Fruit fly (Drosophila melanogaster) whole organism, adult: ENCODE measurements around the gene CG11085.

Source experiments
- CG11617 ChIP-seq: fragments of 200-800 bp; sonication (Bioruptor generic); optimal IDR thresholded peaks from 2 replicates; lab custom pipeline; 2017; ENCODE audit warnings: mild to moderate bottlenecking, missing biosample characterization, missing genetic modification reagents, missing genetic modification characterization
- CG12768 ChIP-seq: fragments of 200-800 bp; sonication (Bioruptor generic); optimal IDR thresholded peaks from 2 replicates; lab custom pipeline; 2017; ENCODE audit warnings: missing biosample characterization, missing genetic modification characterization, mild to moderate bottlenecking, moderate library complexity, missing genetic modification reagents
- CG14711 ChIP-seq: fragments of 200-800 bp; sonication (Bioruptor generic); optimal IDR thresholded peaks from 2 replicates; lab custom pipeline; 2018; ENCODE audit warnings: missing biosample characterization, mild to moderate bottlenecking, missing genetic modification characterization, moderate library complexity
- CG1620 ChIP-seq: fragments of 200-800 bp; sonication (Bioruptor generic); optimal IDR thresholded peaks from 2 replicates; lab custom pipeline; 2016; ENCODE audit warnings: missing biosample characterization, missing genetic modification characterization
- CG33017 ChIP-seq: fragments of 200-800 bp; sonication (Bioruptor generic); optimal IDR thresholded peaks from 2 replicates; lab custom pipeline; 2018; ENCODE audit warnings: missing biosample characterization, mild to moderate bottlenecking, missing genetic modification characterization, moderate library complexity
- CG5204 ChIP-seq: fragments of 200-800 bp; sonication (Bioruptor generic); optimal IDR thresholded peaks from 2 replicates; lab custom pipeline; 2016; ENCODE audit warnings: missing biosample characterization, missing genetic modification characterization
- CG7045 ChIP-seq: fragments of 200-800 bp; sonication (Bioruptor generic); optimal IDR thresholded peaks from 2 replicates; lab custom pipeline; 2017; ENCODE audit warnings: missing biosample characterization, mild to moderate bottlenecking, missing genetic modification characterization
- CG7101 ChIP-seq: fragments of 200-800 bp; sonication (Bioruptor generic); optimal IDR thresholded peaks from 2 replicates; lab custom pipeline; 2018; ENCODE audit warnings: missing biosample characterization, mild to moderate bottlenecking, missing genetic modification characterization, moderate library complexity
- Clk ChIP-seq: fragments of 200-800 bp; sonication (Bioruptor generic); optimal IDR thresholded peaks from 2 replicates; lab custom pipeline; 2017; ENCODE audit warnings: missing biosample characterization, missing genetic modification characterization
- Crg-1 ChIP-seq: fragments of 200-800 bp; sonication (Bioruptor generic); optimal IDR thresholded peaks from 2 replicates; lab custom pipeline; 2016; ENCODE audit warnings: missing biosample characterization, missing genetic modification characterization
- Hr96 ChIP-seq: fragments of 200-800 bp; sonication (Bioruptor generic); optimal IDR thresholded peaks from 2 replicates; lab custom pipeline; 2016; ENCODE audit warnings: missing biosample characterization, missing genetic modification characterization
- Mnt ChIP-seq: fragments of 200-800 bp; sonication (Bioruptor generic); optimal IDR thresholded peaks from 2 replicates; lab custom pipeline; 2016; ENCODE audit warnings: missing biosample characterization, mild to moderate bottlenecking, missing genetic modification characterization
- bab1 ChIP-seq: fragments of 200-800 bp; sonication (Bioruptor generic); optimal IDR thresholded peaks from 3 replicates; lab custom pipeline; 2019; ENCODE audit warnings: missing biosample characterization, mild to moderate bottlenecking, missing genetic modification characterization, moderate library complexity
- cic ChIP-seq: fragments of 200-800 bp; sonication (Bioruptor generic); optimal IDR thresholded peaks from 2 replicates; lab custom pipeline; 2017; ENCODE audit warnings: missing biosample characterization, mild to moderate bottlenecking, missing genetic modification characterization, moderate library complexity
- cnc ChIP-seq, 2 experiments: fragments of >200 bp; optimal IDR thresholded peaks; 2 replicates each; lab custom pipeline; 2017
- kay ChIP-seq: fragments of 200-800 bp; sonication (Bioruptor generic); peaks from one replicate; lab custom pipeline; 2016; ENCODE audit warnings: missing biosample characterization, missing genetic modification characterization, borderline replicate concordance
- ovo ChIP-seq: fragments of 200-800 bp; sonication (Bioruptor generic); optimal IDR thresholded peaks from 2 replicates; lab custom pipeline; 2016; ENCODE audit warnings: missing biosample characterization, missing genetic modification characterization
- pad ChIP-seq: fragments of 200-800 bp; sonication (Bioruptor generic); optimal IDR thresholded peaks from 3 replicates; lab custom pipeline; 2017; ENCODE audit warnings: missing biosample characterization, missing genetic modification characterization, mild to moderate bottlenecking, moderate library complexity, missing genetic modification reagents
- tj ChIP-seq: fragments of 200-800 bp; sonication (Bioruptor generic); optimal IDR thresholded peaks from 3 replicates; lab custom pipeline; 2017; ENCODE audit warnings: missing biosample characterization, mild to moderate bottlenecking, missing genetic modification characterization, moderate library complexity
- toe ChIP-seq: fragments of 200-800 bp; sonication (Bioruptor generic); optimal IDR thresholded peaks from 2 replicates; lab custom pipeline; 2016; ENCODE audit warnings: missing biosample characterization, missing genetic modification characterization

The CG11085 gene

dm6 chrX:12575827-12576408 lies 40.2 kb upstream of the CG11085 start:
- TF ChIP-seq CG7101 (peak; percentile 31), CG33017 (tag; lab: Kevin White, UChicago) (no peak), CG11617 (GFP tag; lab: Kevin White, UChicago) (peak; percentile 5), CG5204 (GFP tag; lab: Kevin White, UChicago) (peak; percentile 35)

- TF ChIP-seq kay (GFP tag; lab: Kevin White, UChicago), result peak; percentile 57
- peak; percentile 48 for TF ChIP-seq Mnt (GFP tag; lab: Kevin White, UChicago)
- TF ChIP-seq cnc (optimal IDR thresholded peaks at IDR 0.05; lab: Kevin White, UChicago), result no peak
- no peak for TF ChIP-seq CG5204 (GFP tag; lab: Kevin White, UChicago)
- TF ChIP-seq Crg-1 (GFP tag; lab: Kevin White, UChicago), result peak; percentile 21
- TF ChIP-seq cic (GFP tag; lab: Kevin White, UChicago), result peak; percentile 34
- peak; percentile 0 for TF ChIP-seq CG14711
Observed at dm6 chrX:12577722-12578121, 38.4 kb upstream of the CG11085 start.

- peak; percentile 11 for TF ChIP-seq kay (GFP tag; lab: Kevin White, UChicago)
- TF ChIP-seq CG33017 (tag; lab: Kevin White, UChicago), result no peak
Observed at dm6 chrX:12578328-12578700, 37.8 kb upstream of the CG11085 start.

dm6 chrX:12578701-12579372 lies 37.3 kb upstream of the CG11085 start:
- TF ChIP-seq CG33017 (tag; lab: Kevin White, UChicago), result peak; percentile 5
- TF ChIP-seq CG7101, result peak; percentile 57
- no peak for TF ChIP-seq Clk (GFP tag; lab: Kevin White, UChicago)
- TF ChIP-seq CG11617 (GFP tag; lab: Kevin White, UChicago), result peak; percentile 47
- no peak for TF ChIP-seq CG7045
- peak; percentile 32 for TF ChIP-seq CG5204 (GFP tag; lab: Kevin White, UChicago)
- peak; percentile 11 for TF ChIP-seq bab1
- TF ChIP-seq toe (GFP tag; lab: Kevin White, UChicago), result no peak
- peak; percentile 7 for TF ChIP-seq Hr96
- peak; percentile 55 for TF ChIP-seq CG14711
- peak; percentile 24 for TF ChIP-seq CG1620 (GFP tag; lab: Kevin White, UChicago)
- TF ChIP-seq Mnt (GFP tag; lab: Kevin White, UChicago), result peak; percentile 72
- peak; percentile 91 for TF ChIP-seq cic (GFP tag; lab: Kevin White, UChicago)
- TF ChIP-seq ovo, result peak; percentile 87
- TF ChIP-seq pad (GFP tag; lab: Kevin White, UChicago), result peak; percentile 91

- TF ChIP-seq Crg-1 (GFP tag; lab: Kevin White, UChicago) (peak; percentile 81), Hr96 (peak; percentile 50), CG1620 (GFP tag; lab: Kevin White, UChicago) (peak; percentile 85), cnc (optimal IDR thresholded peaks at IDR 0.05; lab: Kevin White, UChicago) (no peak), CG14711 (peak; percentile 89), Mnt (GFP tag; lab: Kevin White, UChicago) (no peak), Clk (GFP tag; lab: Kevin White, UChicago) (peak; percentile 82), CG33017 (tag; lab: Kevin White, UChicago) (peak; percentile 89), CG12768 (peak; percentile 82), pad (GFP tag; lab: Kevin White, UChicago) (peak; percentile 56), CG7101 (peak; percentile 96), kay (GFP tag; lab: Kevin White, UChicago) (no peak), ovo (peak; percentile 22), bab1 (peak; percentile 78), CG5204 (GFP tag; lab: Kevin White, UChicago) (peak; percentile 89), toe (GFP tag; lab: Kevin White, UChicago) (peak; percentile 79), cic (GFP tag; lab: Kevin White, UChicago) (no peak), CG11617 (GFP tag; lab: Kevin White, UChicago) (peak; percentile 93), tj (GFP tag; lab: Kevin White, UChicago) (no peak), CG7045 (peak; percentile 86)
Observed at dm6 chrX:12579506-12579999, 36.6 kb upstream of the CG11085 start.

- no peak for TF ChIP-seq CG7045
- TF ChIP-seq bab1, result peak; percentile 15
- no peak for TF ChIP-seq cnc (optimal IDR thresholded peaks at IDR 0.05; lab: Kevin White, UChicago)
- TF ChIP-seq tj (GFP tag; lab: Kevin White, UChicago), result peak; percentile 81
- peak; percentile 74 for TF ChIP-seq Mnt (GFP tag; lab: Kevin White, UChicago)
Observed at dm6 chrX:12580040-12580497, 36.0 kb upstream of the CG11085 start.
